Fruit fly (Drosophila melanogaster): ENCODE data around the gene Abca3.

The Abca3 gene

DNA sequence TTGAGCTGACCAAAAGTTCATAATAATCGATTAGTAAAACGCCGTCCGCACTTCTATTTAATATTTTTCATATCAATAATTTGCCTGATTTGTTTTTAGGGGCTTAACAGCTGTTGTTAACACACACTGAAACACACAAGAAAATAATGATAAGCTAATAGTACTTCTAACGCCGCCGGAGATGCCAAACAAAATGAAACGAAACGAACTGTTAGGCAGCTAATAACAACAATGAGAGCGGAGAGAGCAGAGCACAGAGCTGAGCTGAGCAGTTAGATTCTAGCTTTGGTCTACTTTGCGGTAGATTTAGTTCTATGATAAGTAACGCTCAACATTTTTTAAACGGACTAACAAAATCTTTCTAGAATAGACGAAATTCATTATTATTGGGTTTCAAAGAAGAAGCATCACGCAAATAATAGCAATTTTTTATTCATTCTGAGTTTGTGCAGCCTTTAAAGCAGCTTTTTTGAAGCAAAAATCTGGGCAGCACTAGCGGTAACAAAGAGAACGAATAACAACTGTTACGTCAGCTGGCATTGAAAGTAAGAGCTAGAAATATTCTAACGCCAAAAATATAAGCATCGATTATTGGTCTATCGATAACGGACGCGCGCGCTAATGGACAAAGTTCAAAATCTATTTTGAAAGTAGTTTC, at the start of gene Abca3:
TSS of gene Abca3 (minus strand) at position 181 of the 658 bp plus-strand sequence.
- TF ChIP-seq tj (GFP tag; optimal IDR thresholded peaks at IDR 0.05) (peak; percentile 33), CG11617 (GFP tag; optimal IDR thresholded peaks at IDR 0.05) (peak; percentile 66), cnc (optimal IDR thresholded peaks at IDR 0.05) (no peak), toe (GFP tag; optimal IDR thresholded peaks at IDR 0.05) (peak; percentile 63), pad (GFP tag; optimal IDR thresholded peaks at IDR 0.05) (peak; percentile 63), bab1 (GFP tag; optimal IDR thresholded peaks at IDR 0.05) (peak; percentile 59), CG33017 (tag; optimal IDR thresholded peaks at IDR 0.05) (peak; percentile 54), CG5204 (GFP tag; optimal IDR thresholded peaks at IDR 0.05) (peak; percentile 60), Crg-1 (GFP tag; optimal IDR thresholded peaks at IDR 0.05) (peak; percentile 59), Mnt (GFP tag; optimal IDR thresholded peaks at IDR 0.05) (peak; percentile 44), Clk (GFP tag; optimal IDR thresholded peaks at IDR 0.05) (no peak), ovo (GFP tag; optimal IDR thresholded peaks at IDR 0.05) (peak; percentile 51), CG14711 (tag; optimal IDR thresholded peaks at IDR 0.05) (peak; percentile 70), CG1620 (GFP tag; optimal IDR thresholded peaks at IDR 0.05) (peak; percentile 66), CG7045 (GFP tag; optimal IDR thresholded peaks at IDR 0.05) (peak; percentile 33), CG7101 (tag; optimal IDR thresholded peaks at IDR 0.05) (peak; percentile 79), cic (GFP tag; optimal IDR thresholded peaks at IDR 0.05) (no peak), Hr96 (GFP tag; optimal IDR thresholded peaks at IDR 0.05) (peak; percentile 70), CG12768 (GFP tag; optimal IDR thresholded peaks at IDR 0.05) (peak; percentile 45), kay (GFP tag; ENCODE audit: borderline replicate concordance) (peak; percentile 78)

DNA sequence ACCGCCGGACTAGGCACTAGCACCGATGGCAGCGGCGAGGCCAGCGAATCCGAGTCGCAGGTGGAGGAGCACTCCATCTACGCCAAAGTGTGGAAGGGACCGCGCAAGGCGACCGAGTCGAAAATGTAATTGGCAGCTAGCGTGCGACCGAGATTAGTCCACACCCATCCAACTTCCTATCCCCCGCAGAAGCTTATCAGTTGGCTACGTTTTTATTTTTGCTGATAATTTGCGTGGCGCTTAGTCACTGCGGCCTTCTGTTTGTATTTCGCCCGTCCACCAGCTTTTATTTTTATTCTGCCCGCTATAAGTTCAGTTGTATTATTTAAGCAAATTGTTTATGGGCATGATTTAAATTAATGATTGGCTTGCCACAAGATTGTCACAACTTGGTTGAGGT, 47.1 kb upstream of the Abca3 start:
- no peak for TF ChIP-seq CG14711 (tag; optimal IDR thresholded peaks at IDR 0.05)
- TF ChIP-seq cic (GFP tag; optimal IDR thresholded peaks at IDR 0.05): peak; percentile 69

DNA sequence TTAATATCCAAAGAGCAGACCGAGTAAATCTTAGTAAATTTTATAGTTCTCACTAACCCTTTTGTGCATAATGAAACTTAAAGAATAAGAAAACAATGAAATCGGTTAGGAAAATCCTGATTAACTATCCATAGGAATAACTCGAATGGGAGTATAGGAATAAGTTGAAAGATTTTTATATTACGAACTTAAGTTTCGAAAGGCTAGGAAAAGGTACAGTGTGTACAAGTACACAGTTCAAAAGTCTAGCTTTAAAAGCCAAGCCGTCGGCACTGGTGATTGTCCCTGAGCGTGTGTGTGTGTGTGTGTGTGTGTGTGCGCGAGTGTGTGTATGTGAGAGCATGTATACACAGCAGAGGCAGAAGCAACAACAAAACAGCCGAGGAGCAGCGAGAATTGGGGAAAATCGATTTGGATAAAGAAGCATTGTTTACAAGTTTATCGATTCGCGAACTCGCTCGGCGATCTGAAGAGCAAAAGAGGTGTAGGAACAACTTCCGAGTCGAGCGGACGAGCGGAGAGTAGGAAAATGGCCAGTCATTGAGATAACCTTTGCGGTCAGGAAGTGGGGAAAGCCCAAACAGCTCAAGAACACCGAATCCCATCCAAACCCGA, 44.9 kb upstream of the Abca3 start:
- TF ChIP-seq cnc (optimal IDR thresholded peaks at IDR 0.05) (no peak), CG14711 (tag; optimal IDR thresholded peaks at IDR 0.05) (no peak), CG1620 (GFP tag; optimal IDR thresholded peaks at IDR 0.05) (no peak), Clk (GFP tag; optimal IDR thresholded peaks at IDR 0.05) (no peak)

DNA sequence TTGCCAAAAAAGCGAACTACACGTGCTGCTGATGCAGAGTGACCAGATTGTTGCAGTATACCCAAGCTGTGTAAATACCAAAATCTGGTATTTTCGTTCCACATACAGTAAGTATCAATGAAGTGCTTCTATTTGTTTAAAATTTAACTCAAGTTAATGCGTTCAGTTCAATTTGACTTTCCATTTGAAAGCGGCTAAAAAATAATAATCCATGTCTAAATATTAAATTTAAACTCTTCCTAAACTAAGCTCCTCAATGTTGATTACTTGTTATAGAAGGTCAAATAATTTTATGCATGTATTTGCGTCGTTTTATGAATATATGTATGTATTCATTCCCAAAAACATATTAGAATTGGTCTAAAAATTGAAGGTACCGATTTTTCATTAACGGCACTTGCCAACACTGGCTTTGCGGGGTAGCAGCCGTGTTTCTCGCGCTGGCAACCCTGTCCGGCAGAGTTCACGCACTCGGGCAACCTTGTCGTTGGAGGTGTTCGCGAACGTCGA, 43.4 kb upstream of the Abca3 start, which contains the start of the genes peng and sol:
TSS of gene peng (minus strand) at position 44 of the 510 bp plus-strand sequence.
TSS of gene sol (plus strand) at position 481 of the 510 bp plus-strand sequence.
- TF ChIP-seq Hr96 (GFP tag; optimal IDR thresholded peaks at IDR 0.05): no peak
- TF ChIP-seq tj (GFP tag; optimal IDR thresholded peaks at IDR 0.05): peak; percentile 46
- peak; percentile 68 for TF ChIP-seq bab1 (GFP tag; optimal IDR thresholded peaks at IDR 0.05)
- TF ChIP-seq CG7101 (tag; optimal IDR thresholded peaks at IDR 0.05): peak; percentile 79
- peak; percentile 2 for TF ChIP-seq CG33017 (tag; optimal IDR thresholded peaks at IDR 0.05)
- peak; percentile 80 for TF ChIP-seq Crg-1 (GFP tag; optimal IDR thresholded peaks at IDR 0.05)
- no peak for TF ChIP-seq CG5204 (GFP tag; optimal IDR thresholded peaks at IDR 0.05)
- TF ChIP-seq Clk (GFP tag; optimal IDR thresholded peaks at IDR 0.05): peak; percentile 26
- TF ChIP-seq toe (GFP tag; optimal IDR thresholded peaks at IDR 0.05): peak; percentile 66
- no peak for TF ChIP-seq kay (GFP tag; ENCODE audit: borderline replicate concordance)
- peak; percentile 29 for TF ChIP-seq ovo (GFP tag; optimal IDR thresholded peaks at IDR 0.05)
- TF ChIP-seq CG12768 (GFP tag; optimal IDR thresholded peaks at IDR 0.05): no peak
- TF ChIP-seq cic (GFP tag; optimal IDR thresholded peaks at IDR 0.05): no peak
- TF ChIP-seq pad (GFP tag; optimal IDR thresholded peaks at IDR 0.05): peak; percentile 72
- TF ChIP-seq CG1620 (GFP tag; optimal IDR thresholded peaks at IDR 0.05): peak; percentile 79
- TF ChIP-seq CG14711 (tag; optimal IDR thresholded peaks at IDR 0.05): peak; percentile 97
- TF ChIP-seq Mnt (GFP tag; optimal IDR thresholded peaks at IDR 0.05): peak; percentile 98
- no peak for TF ChIP-seq CG7045 (GFP tag; optimal IDR thresholded peaks at IDR 0.05)
- TF ChIP-seq cnc (optimal IDR thresholded peaks at IDR 0.05): no peak
- TF ChIP-seq CG11617 (GFP tag; optimal IDR thresholded peaks at IDR 0.05): peak; percentile 80

DNA sequence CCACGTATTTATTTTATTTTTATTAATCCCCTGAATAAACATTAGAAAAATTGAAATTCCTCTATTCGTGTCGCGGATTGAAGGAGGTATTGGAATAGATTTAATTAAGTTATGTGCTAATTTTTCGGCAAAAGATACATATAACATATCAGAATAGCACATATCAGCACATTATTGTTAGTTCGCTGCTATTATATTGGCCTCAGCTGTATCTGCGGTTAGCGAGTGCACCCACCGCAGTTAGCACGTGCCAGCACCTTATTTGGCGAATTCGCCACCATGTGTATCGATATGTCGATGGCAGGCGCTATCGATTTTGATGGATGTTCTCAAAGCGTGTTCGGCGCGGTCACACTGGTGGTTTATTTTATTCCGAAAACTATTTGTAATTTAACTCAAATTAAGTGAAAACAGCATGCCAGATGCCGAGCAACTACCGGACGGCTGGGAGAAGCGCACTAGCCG, 38.6 kb upstream of the Abca3 start, which contains the start of gene dod:
TSS of gene dod (plus strand) at position 323 of the 465 bp plus-strand sequence.
- TF ChIP-seq CG5204 (GFP tag; optimal IDR thresholded peaks at IDR 0.05): no peak
- TF ChIP-seq tj (GFP tag; optimal IDR thresholded peaks at IDR 0.05): peak; percentile 45
- TF ChIP-seq pad (GFP tag; optimal IDR thresholded peaks at IDR 0.05): peak; percentile 35
- TF ChIP-seq CG7045 (GFP tag; optimal IDR thresholded peaks at IDR 0.05): peak; percentile 4
- no peak for TF ChIP-seq kay (GFP tag; ENCODE audit: borderline replicate concordance)
- peak; percentile 41 for TF ChIP-seq CG14711 (tag; optimal IDR thresholded peaks at IDR 0.05)
- TF ChIP-seq CG33017 (tag; optimal IDR thresholded peaks at IDR 0.05): peak; percentile 1
- TF ChIP-seq cnc (optimal IDR thresholded peaks at IDR 0.05): no peak
- TF ChIP-seq cic (GFP tag; optimal IDR thresholded peaks at IDR 0.05): no peak
- TF ChIP-seq Crg-1 (GFP tag; optimal IDR thresholded peaks at IDR 0.05): no peak
- peak; percentile 58 for TF ChIP-seq CG1620 (GFP tag; optimal IDR thresholded peaks at IDR 0.05)
- no peak for TF ChIP-seq ovo (GFP tag; optimal IDR thresholded peaks at IDR 0.05)
- peak; percentile 56 for TF ChIP-seq CG7101 (tag; optimal IDR thresholded peaks at IDR 0.05)
- TF ChIP-seq Clk (GFP tag; optimal IDR thresholded peaks at IDR 0.05): no peak
- peak; percentile 94 for TF ChIP-seq Mnt (GFP tag; optimal IDR thresholded peaks at IDR 0.05)
- peak; percentile 40 for TF ChIP-seq CG11617 (GFP tag; optimal IDR thresholded peaks at IDR 0.05)
- peak; percentile 77 for TF ChIP-seq bab1 (GFP tag; optimal IDR thresholded peaks at IDR 0.05)
- TF ChIP-seq CG12768 (GFP tag; optimal IDR thresholded peaks at IDR 0.05): no peak
- TF ChIP-seq toe (GFP tag; optimal IDR thresholded peaks at IDR 0.05): peak; percentile 2
- no peak for TF ChIP-seq Hr96 (GFP tag; optimal IDR thresholded peaks at IDR 0.05)
